Fruit fly (Drosophila melanogaster) S2 (cell line): Measurements from ENCODE around the gene CG15894.

Source experiments
- CG8478 ChIP-seq: fragments of >200 bp; optimal IDR thresholded peaks from 2 replicates; lab custom pipeline; 2018
- CTCF ChIP-seq, 2 experiments: fragments of >200 bp; optimal IDR thresholded peaks; 2 replicates each; lab custom pipeline; 2018

DNA sequence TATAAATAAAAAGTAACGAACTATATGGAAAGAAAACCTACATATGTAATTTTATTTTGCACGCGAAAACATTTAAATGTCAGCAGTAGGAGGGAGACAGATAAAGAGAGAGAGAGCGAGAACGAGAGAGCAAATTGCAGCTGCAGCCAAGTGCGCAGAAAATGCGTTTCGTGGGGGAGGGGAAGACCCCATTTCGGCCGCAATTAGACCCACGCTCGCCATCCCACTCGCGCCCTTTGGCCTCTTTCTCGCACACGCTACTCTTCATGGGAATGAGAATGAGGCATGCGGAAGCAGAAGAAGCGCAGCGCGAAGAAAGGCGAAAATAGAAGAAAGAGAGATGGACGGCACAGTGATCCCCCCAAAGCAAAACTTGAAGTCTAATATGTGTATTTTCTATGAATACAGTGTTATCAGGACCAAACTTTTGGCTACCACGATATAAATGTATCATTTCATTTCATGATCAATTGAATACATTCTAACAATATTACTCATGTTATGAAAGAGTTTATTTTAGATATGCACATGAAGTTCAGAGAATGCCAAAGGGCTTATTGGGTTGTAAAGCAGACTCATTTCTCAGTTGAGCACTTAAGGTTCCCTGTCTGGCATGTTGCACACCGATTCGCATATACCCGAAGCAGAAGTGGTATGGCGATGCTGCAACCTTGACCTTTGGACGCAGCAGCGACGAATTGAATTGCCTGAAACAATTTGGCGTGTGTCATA lies 24.1 kb downstream of the CG15894 start:
- no peak for TF ChIP-seq CTCF (optimal IDR thresholded peaks at IDR 0.05; lab: Kevin White, UChicago)
- TF ChIP-seq CG8478 (lab: Kevin White, UChicago): no peak
